ENCODE assay signal across 4 worm cellular contexts in genomic region chrX:16128794-16129193, ce11.
TF ChIP-seq lines count a peak whose summit lies in the region.

Gene ZK1073.1 (minus strand): TSS chrX:16128865.

TF ChIP-seq in whole organism, L1 larva, 84 proteins besides CTCF, POLR2A, EP300 and RAD21 (continued from another document and continues in another):
- TF ChIP-seq zag-1 (tag; optimal IDR thresholded peaks at IDR 0.05; lab: Kevin White, UChicago), result no peak
- TF ChIP-seq nhr-28 (tag; optimal IDR thresholded peaks at IDR 0.05; lab: Kevin White, UChicago), result no peak
- no peak for TF ChIP-seq ceh-63 (GFP tag; optimal IDR thresholded peaks at IDR 0.05; lab: Kevin White, UChicago)
- TF ChIP-seq zip-4 (GFP tag; optimal IDR thresholded peaks at IDR 0.05; lab: Kevin White, UChicago), result no peak
- TF ChIP-seq hpl-2 (GFP tag; optimal IDR thresholded peaks at IDR 0.05; lab: Kevin White, UChicago), result no peak
- TF ChIP-seq isw-1 (GFP tag; IDR thresholded peaks at IDR 0.05; lab: Robert Waterston, UW), result peak; percentile 24; the same call in 1 of the 2 replicates
- peak; percentile 45 for TF ChIP-seq tbx-2 (tag; optimal IDR thresholded peaks at IDR 0.05; lab: Kevin White, UChicago)
- TF ChIP-seq C34B4.2 (tag; optimal IDR thresholded peaks at IDR 0.05; lab: Kevin White, UChicago), result no peak
- TF ChIP-seq elt-2 (tag; optimal IDR thresholded peaks at IDR 0.05; lab: Kevin White, UChicago), result no peak
- TF ChIP-seq elt-3 (tag; optimal IDR thresholded peaks at IDR 0.05; lab: Kevin White, UChicago), result no peak
- peak; percentile 35 to 40 for TF ChIP-seq lsy-2 (tag; optimal IDR thresholded peaks at IDR 0.05; lab: Kevin White, UChicago)
- no peak for TF ChIP-seq lir-3 (tag; optimal IDR thresholded peaks at IDR 0.05; lab: Kevin White, UChicago; ENCODE audit: poor library complexity)
- TF ChIP-seq rnt-1 (tag; optimal IDR thresholded peaks at IDR 0.05; lab: Kevin White, UChicago), result peak; percentile 32
- TF ChIP-seq tlp-1 (tag; optimal IDR thresholded peaks at IDR 0.05; lab: Kevin White, UChicago), result no peak
- TF ChIP-seq efl-1 (optimal IDR thresholded peaks at IDR 0.05; lab: Kevin White, UChicago), result no peak
- TF ChIP-seq efl-1 (GFP tag; optimal IDR thresholded peaks at IDR 0.05 in 1 of 2; lab: Kevin White, UChicago), result peak in 1 of 2 experiments; percentile 63
- TF ChIP-seq skn-1 (tag; optimal IDR thresholded peaks at IDR 0.05; lab: Kevin White, UChicago), result no peak
- TF ChIP-seq nhr-20 (tag; optimal IDR thresholded peaks at IDR 0.05; lab: Kevin White, UChicago), result peak; percentile 38
- TF ChIP-seq nhr-77 (tag; optimal IDR thresholded peaks at IDR 0.05; lab: Kevin White, UChicago), result no peak
- no peak for TF ChIP-seq pag-3 (tag; optimal IDR thresholded peaks at IDR 0.05; lab: Kevin White, UChicago; ENCODE audit: borderline replicate concordance, insufficient read depth)
- no peak for TF ChIP-seq ztf-11 (tag; optimal IDR thresholded peaks at IDR 0.05; lab: Kevin White, UChicago)
- TF ChIP-seq nhr-47 (tag; optimal IDR thresholded peaks at IDR 0.05; lab: Kevin White, UChicago), result peak; percentile 54
- no peak for TF ChIP-seq ets-5 (GFP tag; IDR thresholded peaks at IDR 0.05; lab: Robert Waterston, UW)
- TF ChIP-seq vab-15 (tag; optimal IDR thresholded peaks at IDR 0.05; lab: Kevin White, UChicago), result no peak
- TF ChIP-seq ztf-4 (tag; optimal IDR thresholded peaks at IDR 0.05; lab: Kevin White, UChicago), result no peak
- TF ChIP-seq sptf-1 (tag; optimal IDR thresholded peaks at IDR 0.05; lab: Kevin White, UChicago), result no peak
- TF ChIP-seq mdl-1 (tag; optimal IDR thresholded peaks at IDR 0.05; lab: Kevin White, UChicago), result peak in 1 of 2 experiments; percentile 37
- TF ChIP-seq fos-1 (tag; optimal IDR thresholded peaks at IDR 0.05; lab: Kevin White, UChicago), result no peak
- TF ChIP-seq ceh-82 (tag; optimal IDR thresholded peaks at IDR 0.05; lab: Kevin White, UChicago), result peak in 1 of 3 experiments; percentile 41
- TF ChIP-seq unc-62 (GFP tag; optimal IDR thresholded peaks at IDR 0.05; lab: Kevin White, UChicago), result no peak
- no peak for TF ChIP-seq pqm-1 (tag; optimal IDR thresholded peaks at IDR 0.05; lab: Kevin White, UChicago)
- TF ChIP-seq ceh-90 (tag; optimal IDR thresholded peaks at IDR 0.05; lab: Kevin White, UChicago), result no peak
- TF ChIP-seq nhr-19 (GFP tag; conservative IDR thresholded peaks at IDR 0.05; lab: Robert Waterston, UW), result no peak

TF ChIP-seq in whole organism, L2 larva, 48 proteins besides CTCF, POLR2A, EP300 and RAD21 (continued from another document):
- TF ChIP-seq unc-55 (GFP tag; optimal IDR thresholded peaks at IDR 0.05; lab: Kevin White, UChicago) (peak; percentile 71), snpc-4 (tag; optimal IDR thresholded peaks at IDR 0.05; lab: Kevin White, UChicago) (peak; percentile 26), F13H6.1 (tag; optimal IDR thresholded peaks at IDR 0.05; lab: Kevin White, UChicago) (peak; percentile 64), ztf-11 (tag; optimal IDR thresholded peaks at IDR 0.05; lab: Kevin White, UChicago) (no peak), lin-13 (GFP tag; optimal IDR thresholded peaks at IDR 0.05; lab: Kevin White, UChicago) (no peak), alr-1 (tag; optimal IDR thresholded peaks at IDR 0.05; lab: Kevin White, UChicago) (no peak), gmeb-1 (tag; optimal IDR thresholded peaks at IDR 0.05; lab: Kevin White, UChicago) (no peak), C34F6.9 (tag; optimal IDR thresholded peaks at IDR 0.05; lab: Kevin White, UChicago) (peak; percentile 65), lsy-2 (tag; optimal IDR thresholded peaks at IDR 0.05; lab: Kevin White, UChicago) (peak in 1 of 2 experiments; percentile 39), elt-1 (tag; optimal IDR thresholded peaks at IDR 0.05; lab: Kevin White, UChicago) (no peak), ZK546.5 (tag; optimal IDR thresholded peaks at IDR 0.05; lab: Kevin White, UChicago) (no peak), nhr-10 (tag; optimal IDR thresholded peaks at IDR 0.05; lab: Kevin White, UChicago) (no peak)

TF ChIP-seq in whole organism, L3 larva, 47 proteins besides CTCF, POLR2A, EP300 and RAD21 (continued from another document):
- TF ChIP-seq lin-15B (tag; optimal IDR thresholded peaks at IDR 0.05; lab: Kevin White, UChicago) (peak; percentile 30), ztf-4 (tag; optimal IDR thresholded peaks at IDR 0.05; lab: Kevin White, UChicago) (no peak)
TF ChIP-seq in whole organism, L3 larva: peak in this region for 7.

TF ChIP-seq in whole organism, L4 larva, 104 proteins besides CTCF, POLR2A, EP300 and RAD21 (continued from another document):
- TF ChIP-seq vab-7 (GFP tag; IDR thresholded peaks at IDR 0.05; lab: Robert Waterston, UW) (no peak), unc-130 (GFP tag; optimal IDR thresholded peaks at IDR 0.05; lab: Kevin White, UChicago) (no peak), nhr-28 (tag; optimal IDR thresholded peaks at IDR 0.05; lab: Kevin White, UChicago) (no peak), nhr-25 (tag; optimal IDR thresholded peaks at IDR 0.05; lab: Kevin White, UChicago; ENCODE audit: borderline replicate concordance, insufficient read depth) (no peak), mes-2 (tag; optimal IDR thresholded peaks at IDR 0.05; lab: Kevin White, UChicago; ENCODE audit: poor library complexity, severe bottlenecking) (no peak), lin-1 (GFP tag; IDR thresholded peaks at IDR 0.05; lab: Robert Waterston, UW) (no peak), Y105C5A.15 (GFP tag; IDR thresholded peaks at IDR 0.05; lab: Robert Waterston, UW) (no peak), lin-29 (GFP tag; IDR thresholded peaks at IDR 0.05; lab: Robert Waterston, UW) (no peak), F10B5.3 (tag; optimal IDR thresholded peaks at IDR 0.05; lab: Kevin White, UChicago) (no peak), hlh-30 (tag; optimal IDR thresholded peaks at IDR 0.05; lab: Kevin White, UChicago; ENCODE audit: insufficient read depth) (peak; percentile 74), mdl-1 (tag; optimal IDR thresholded peaks at IDR 0.05; lab: Kevin White, UChicago) (peak in 1 of 2 experiments; percentile 79), zfp-3 (GFP tag; conservative IDR thresholded peaks at IDR 0.05; lab: Robert Waterston, UW) (no peak), jun-1 (tag; optimal IDR thresholded peaks at IDR 0.05; lab: Kevin White, UChicago) (no peak), nhr-6 (tag; optimal IDR thresholded peaks at IDR 0.05; lab: Kevin White, UChicago) (no peak), aha-1 (tag; lab: Kevin White, UChicago) (peak; percentile 91), duxl-1 (tag; optimal IDR thresholded peaks at IDR 0.05; lab: Kevin White, UChicago; ENCODE audit: poor library complexity) (no peak), mxl-2 (GFP tag; conservative IDR thresholded peaks at IDR 0.05; lab: Robert Waterston, UW) (no peak), daf-19 (GFP tag; conservative IDR thresholded peaks at IDR 0.05; lab: Robert Waterston, UW) (no peak), ceh-28 (tag; optimal IDR thresholded peaks at IDR 0.05; lab: Kevin White, UChicago) (no peak), dmd-6 (GFP tag; IDR thresholded peaks at IDR 0.05; lab: Robert Waterston, UW) (peak; percentile 20; the same call in 1 of the 2 replicates), snpc-1.2 (GFP tag; IDR thresholded peaks at IDR 0.05; lab: Robert Waterston, UW) (no peak), nhr-11 (tag; optimal IDR thresholded peaks at IDR 0.05; lab: Kevin White, UChicago) (peak; percentile 14), lin-13 (GFP tag; optimal IDR thresholded peaks at IDR 0.05; lab: Kevin White, UChicago) (no peak), php-3 (GFP tag; IDR thresholded peaks at IDR 0.05; lab: Robert Waterston, UW) (no peak), pha-4 (GFP tag; IDR thresholded peaks at IDR 0.05; lab: Robert Waterston, UW) (no peak), pha-4 (tag; optimal IDR thresholded peaks at IDR 0.05; lab: Kevin White, UChicago) (no peak), dmd-8 (GFP tag; IDR thresholded peaks at IDR 0.05; lab: Robert Waterston, UW) (no peak), F37D6.2 (tag; optimal IDR thresholded peaks at IDR 0.05; lab: Kevin White, UChicago) (peak; percentile 28), madf-9 (GFP tag; conservative IDR thresholded peaks at IDR 0.05; lab: Robert Waterston, UW) (no peak), ztf-7 (tag; optimal IDR thresholded peaks at IDR 0.05; lab: Kevin White, UChicago) (no peak), arid-1 (GFP tag; conservative IDR thresholded peaks at IDR 0.05; lab: Robert Waterston, UW) (no peak), tra-1 (GFP tag; IDR thresholded peaks at IDR 0.05; lab: Robert Waterston, UW) (no peak), cey-2 (tag; optimal IDR thresholded peaks at IDR 0.05; lab: Kevin White, UChicago; ENCODE audit: borderline replicate concordance, insufficient read depth) (no peak), madf-5 (GFP tag; IDR thresholded peaks at IDR 0.05; lab: Robert Waterston, UW) (no peak), tag-97 (GFP tag; IDR thresholded peaks at IDR 0.05; lab: Robert Waterston, UW) (no peak), R02D3.7 (tag; optimal IDR thresholded peaks at IDR 0.05; lab: Kevin White, UChicago) (no peak), nhr-41 (GFP tag; IDR thresholded peaks at IDR 0.05; lab: Robert Waterston, UW) (no peak), daf-16 (GFP tag; optimal IDR thresholded peaks at IDR 0.05; lab: Kevin White, UChicago) (peak in 1 of 2 experiments; percentile 61), daf-16 (tag; optimal IDR thresholded peaks at IDR 0.05; lab: Kevin White, UChicago) (peak; percentile 2), unc-62 (GFP tag; optimal IDR thresholded peaks at IDR 0.05 in 1 of 2; lab: Kevin White, UChicago) (peak in 1 of 2 experiments; percentile 87), unc-62 (tag; optimal IDR thresholded peaks at IDR 0.05; lab: Kevin White, UChicago) (no peak), ZK337.2 (GFP tag; IDR thresholded peaks at IDR 0.05; lab: Robert Waterston, UW) (no peak), spr-3 (GFP tag; optimal IDR thresholded peaks at IDR 0.05; lab: Kevin White, UChicago) (no peak), lir-3 (tag; optimal IDR thresholded peaks at IDR 0.05; lab: Kevin White, UChicago) (no peak), Y75B8A.6 (GFP tag; IDR thresholded peaks at IDR 0.05; lab: Robert Waterston, UW) (no peak), egl-43 (GFP tag; IDR thresholded peaks at IDR 0.05; lab: Robert Waterston, UW) (no peak), mxl-3 (GFP tag; optimal IDR thresholded peaks at IDR 0.05; lab: Kevin White, UChicago) (no peak), ceh-62 (tag; optimal IDR thresholded peaks at IDR 0.05; lab: Kevin White, UChicago) (no peak), fos-1 (tag; optimal IDR thresholded peaks at IDR 0.05; lab: Kevin White, UChicago) (no peak), T20F7.1 (GFP tag; optimal IDR thresholded peaks at IDR 0.05; lab: Kevin White, UChicago) (no peak), nhr-111 (GFP tag; optimal IDR thresholded peaks at IDR 0.05; lab: Kevin White, UChicago) (no peak), skn-1 (tag; optimal IDR thresholded peaks at IDR 0.05; lab: Kevin White, UChicago) (no peak), attf-4 (tag; optimal IDR thresholded peaks at IDR 0.05; lab: Kevin White, UChicago) (no peak), hif-1 (tag; optimal IDR thresholded peaks at IDR 0.05; lab: Kevin White, UChicago) (peak in 1 of 2 experiments; percentile 54), nhr-77 (tag; optimal IDR thresholded peaks at IDR 0.05; lab: Kevin White, UChicago) (no peak), F26F4.8 (GFP tag; conservative IDR thresholded peaks at IDR 0.05; lab: Robert Waterston, UW) (no peak), hmg-1.1 (GFP tag; IDR thresholded peaks at IDR 0.05; lab: Robert Waterston, UW) (peak; percentile 53), zip-11 (GFP tag; IDR thresholded peaks at IDR 0.05; lab: Robert Waterston, UW) (no peak), lsy-2 (tag; optimal IDR thresholded peaks at IDR 0.05; lab: Kevin White, UChicago) (peak in 1 of 2 experiments; percentile 54), mdt-29 (GFP tag; IDR thresholded peaks at IDR 0.05; lab: Robert Waterston, UW) (no peak), dmd-9 (GFP tag; IDR thresholded peaks at IDR 0.05; lab: Robert Waterston, UW) (no peak), zfp-2 (tag; optimal IDR thresholded peaks at IDR 0.05; lab: Kevin White, UChicago) (no peak), fkh-10 (GFP tag; optimal IDR thresholded peaks at IDR 0.05; lab: Kevin White, UChicago) (peak; percentile 85), gei-8 (GFP tag; optimal IDR thresholded peaks at IDR 0.05; lab: Kevin White, UChicago) (no peak), mep-1 (tag; optimal IDR thresholded peaks at IDR 0.05; lab: Kevin White, UChicago) (peak; percentile 46), hlh-11 (tag; optimal IDR thresholded peaks at IDR 0.05; lab: Kevin White, UChicago) (peak; percentile 42), lin-38 (GFP tag; IDR thresholded peaks at IDR 0.05; lab: Robert Waterston, UW) (no peak), D1046.2 (GFP tag; IDR thresholded peaks at IDR 0.05; lab: Robert Waterston, UW) (no peak), aly-2 (tag; optimal IDR thresholded peaks at IDR 0.05; lab: Kevin White, UChicago) (no peak), spr-1 (tag; optimal IDR thresholded peaks at IDR 0.05; lab: Kevin White, UChicago) (no peak), nhr-48 (tag; optimal IDR thresholded peaks at IDR 0.05; lab: Kevin White, UChicago) (no peak), nhr-42 (GFP tag; IDR thresholded peaks at IDR 0.05; lab: Robert Waterston, UW) (no peak), lim-7 (GFP tag; IDR thresholded peaks at IDR 0.05; lab: Robert Waterston, UW) (no peak), lin-39 (tag; optimal IDR thresholded peaks at IDR 0.05; lab: Kevin White, UChicago) (no peak), dve-1 (tag; optimal IDR thresholded peaks at IDR 0.05; lab: Kevin White, UChicago; ENCODE audit: insufficient read depth) (peak; percentile 6), set-16 (GFP tag; IDR thresholded peaks at IDR 0.05; lab: Robert Waterston, UW) (peak; percentile 56), unc-39 (tag; optimal IDR thresholded peaks at IDR 0.05; lab: Kevin White, UChicago) (no peak), dpl-1 (GFP tag; optimal IDR thresholded peaks at IDR 0.05; lab: Kevin White, UChicago) (no peak), nhr-237 (tag; optimal IDR thresholded peaks at IDR 0.05; lab: Kevin White, UChicago) (no peak), egl-27 (tag; optimal IDR thresholded peaks at IDR 0.05; lab: Kevin White, UChicago) (no peak), ctbp-1 (GFP tag; IDR thresholded peaks at IDR 0.05; lab: Robert Waterston, UW) (peak; percentile 68; the same call in 1 of the 2 replicates), nhr-10 (tag; optimal IDR thresholded peaks at IDR 0.05; lab: Kevin White, UChicago) (no peak), ZK546.5 (tag; optimal IDR thresholded peaks at IDR 0.05; lab: Kevin White, UChicago) (no peak), ztf-11 (tag; optimal IDR thresholded peaks at IDR 0.05; lab: Kevin White, UChicago) (no peak), nhr-76 (tag; optimal IDR thresholded peaks at IDR 0.05; lab: Kevin White, UChicago) (no peak), pqm-1 (tag; optimal IDR thresholded peaks at IDR 0.05; lab: Kevin White, UChicago) (no peak), ceh-44 (GFP tag; IDR thresholded peaks at IDR 0.05; lab: Robert Waterston, UW) (no peak), F44E2.7 (GFP tag; IDR thresholded peaks at IDR 0.05; lab: Robert Waterston, UW) (no peak), nhr-102 (tag; optimal IDR thresholded peaks at IDR 0.05; lab: Kevin White, UChicago) (no peak), zip-2 (tag; optimal IDR thresholded peaks at IDR 0.05; lab: Kevin White, UChicago) (no peak), ceh-32 (tag; optimal IDR thresholded peaks at IDR 0.05; lab: Kevin White, UChicago; ENCODE audit: poor library complexity) (no peak), daf-12 (tag; optimal IDR thresholded peaks at IDR 0.05; lab: Kevin White, UChicago) (no peak), ama-1 (optimal IDR thresholded peaks at IDR 0.05; lab: Kevin White, UChicago) (peak; percentile 28), rbr-2 (tag; optimal IDR thresholded peaks at IDR 0.05; lab: Kevin White, UChicago) (peak; percentile 54)
TF ChIP-seq in whole organism, L4 larva: peak in this region for 19.
